Fruit fly (Drosophila melanogaster) whole organism, wandering third instar larva: ENCODE data around the gene CG14695.

Experiments
- CrebA ChIP-seq: fragments of 200-800 bp; sonication (Bioruptor generic); optimal IDR thresholded peaks from 2 replicates; lab custom pipeline; 2016; ENCODE audit warnings: missing biosample characterization, mild to moderate bottlenecking, missing genetic modification characterization, borderline replicate concordance
- Dif ChIP-seq: fragments of 200-275, 200-300 bp; sonication (Bioruptor generic); optimal IDR thresholded peaks from 2 replicates; lab custom pipeline; 2018; ENCODE audit warnings: missing biosample characterization, missing genetic modification characterization; ENCODE audit not compliant: partially characterized antibody
- Hr78 ChIP-seq: fragments of >200 bp; optimal IDR thresholded peaks from 2 replicates; lab custom pipeline; 2017; ENCODE audit warnings: missing biosample characterization, missing genetic modification characterization
- Jra ChIP-seq: sonication (Bioruptor generic); optimal IDR thresholded peaks from 2 replicates; lab custom pipeline; 2016; ENCODE audit warnings: missing biosample characterization, missing genetic modification characterization
- Mio ChIP-seq: sonication (Bioruptor generic); optimal IDR thresholded peaks from 2 replicates; lab custom pipeline; 2016; ENCODE audit warnings: missing biosample characterization, missing genetic modification characterization
- OdsH ChIP-seq: fragments of 200-800 bp; sonication (Bioruptor generic); optimal IDR thresholded peaks from 2 replicates; lab custom pipeline; 2016; ENCODE audit warnings: missing biosample characterization, mild to moderate bottlenecking, missing genetic modification characterization
- brk ChIP-seq: fragments of 200-800 bp; sonication (Bioruptor generic); optimal IDR thresholded peaks from 2 replicates; lab custom pipeline; 2016; ENCODE audit warnings: missing biosample characterization, mild to moderate bottlenecking, missing genetic modification characterization
- dsf ChIP-seq: sonication (Bioruptor generic); optimal IDR thresholded peaks from 2 replicates; lab custom pipeline; 2016; ENCODE audit warnings: missing biosample characterization, missing genetic modification characterization, borderline replicate concordance
- fru ChIP-seq: fragments of 200-800 bp; sonication (Bioruptor generic); optimal IDR thresholded peaks from 3 replicates; lab custom pipeline; 2016; ENCODE audit warnings: missing biosample characterization, mild to moderate bottlenecking, missing genetic modification characterization
- rgr ChIP-seq: fragments of 200-800 bp; sonication (Bioruptor generic); optimal IDR thresholded peaks from 3 replicates; lab custom pipeline; 2016; ENCODE audit warnings: missing biosample characterization, mild to moderate bottlenecking, missing genetic modification characterization
- tai ChIP-seq: sonication (Bioruptor generic); optimal IDR thresholded peaks from 2 replicates; lab custom pipeline; 2016; ENCODE audit warnings: missing biosample characterization, missing genetic modification characterization
- usp ChIP-seq: fragments of >200 bp; optimal IDR thresholded peaks from 2 replicates; lab custom pipeline; 2017; ENCODE audit warnings: missing biosample characterization, missing genetic modification characterization

DNA sequence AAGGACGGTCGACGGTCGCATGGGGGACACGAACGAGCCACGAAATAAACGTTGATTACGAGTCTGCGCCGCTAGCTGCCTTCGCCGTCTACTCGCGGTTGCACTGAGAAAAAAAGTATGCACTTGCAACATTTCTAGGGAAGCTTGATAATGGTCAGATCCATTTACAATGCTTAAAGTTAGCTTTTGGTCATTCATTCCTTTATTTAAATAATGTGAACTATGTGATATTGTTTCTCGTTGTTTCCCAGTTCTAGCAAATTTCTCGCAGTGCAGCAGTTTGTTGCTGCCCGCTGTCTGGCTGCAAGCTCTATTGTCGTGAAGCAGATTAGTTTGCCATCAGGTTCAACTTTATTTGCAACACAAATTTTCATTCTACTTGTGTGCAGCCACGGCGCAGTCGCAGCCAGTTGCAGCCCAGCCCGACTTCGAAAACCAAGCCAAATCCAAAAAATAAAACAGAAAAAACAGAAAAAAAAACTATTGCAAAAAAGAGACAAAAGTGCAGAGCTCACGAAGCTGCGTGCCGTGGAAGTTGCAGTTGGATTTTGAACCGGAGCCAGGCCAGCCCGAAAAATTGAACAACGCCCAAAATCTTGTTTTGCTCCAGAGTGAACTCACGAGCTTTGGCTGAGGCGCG, 46.5 kb downstream of the CG14695 start:
- no peak for TF ChIP-seq usp
- TF ChIP-seq dsf (GFP tag; lab: Kevin White, UChicago) = no peak
- no peak for TF ChIP-seq Dif (GFP tag; lab: Kevin White, UChicago)
- TF ChIP-seq Mio (GFP tag; lab: Kevin White, UChicago) = no peak
- TF ChIP-seq fru = peak; percentile 34
- TF ChIP-seq brk (GFP tag; lab: Kevin White, UChicago) = no peak
- TF ChIP-seq OdsH (GFP tag; lab: Kevin White, UChicago) = no peak
- TF ChIP-seq CrebA = no peak
- TF ChIP-seq tai (GFP tag; lab: Kevin White, UChicago) = no peak
- TF ChIP-seq rgr (GFP tag; lab: Kevin White, UChicago) = no peak
- no peak for TF ChIP-seq Hr78 (GFP tag; lab: Kevin White, UChicago)
- TF ChIP-seq Jra (GFP tag; lab: Kevin White, UChicago) = no peak
